Fruit fly (Drosophila melanogaster): ENCODE measurements around the gene CG33278.
"Not testable (repeated sequence)": the region's sequence is repeated elsewhere in the genome, so short reads cannot be mapped to it uniquely, and the experiment has no call there.

CG33278 gene

dm6 chr3L:7465209-7465608, 14.6 kb downstream of the CG33278 start, which contains the start of the genes CG42660, CG42661 and Tsp66A:
TSS of gene CG42660 (plus strand) at chr3L:7465509.
TSS of gene CG42661 (plus strand) at chr3L:7465509.
TSS of gene Tsp66A (plus strand) at chr3L:7465509.
- TF ChIP-seq CG8478 (optimal IDR thresholded peaks at IDR 0.05) (no peak), CTCF (optimal IDR thresholded peaks at IDR 0.05) (no peak)

dm6 chr3L:7470202-7470601, 19.5 kb downstream of the CG33278 start, which contains the start of gene CG8543:
TSS of gene CG8543 (minus strand) at chr3L:7470302.
- TF ChIP-seq CG8478 (optimal IDR thresholded peaks at IDR 0.05) (no peak), CTCF (optimal IDR thresholded peaks at IDR 0.05) (no peak)

dm6 chr3L:7471259-7471658, 20.6 kb downstream of the CG33278 start, which contains the start of gene CG8541:
TSS of gene CG8541 (plus strand) at chr3L:7471559.
- TF ChIP-seq CTCF (optimal IDR thresholded peaks at IDR 0.05) (no peak), CG8478 (optimal IDR thresholded peaks at IDR 0.05) (no peak)

dm6 chr3L:7475270-7475669, 24.6 kb downstream of the CG33278 start, which contains the start of gene CG43292:
TSS of gene CG43292 (plus strand) at chr3L:7475570.
- TF ChIP-seq CG8478 (optimal IDR thresholded peaks at IDR 0.05) (no peak), CTCF (optimal IDR thresholded peaks at IDR 0.05) (no peak)

- TF ChIP-seq CTCF (optimal IDR thresholded peaks at IDR 0.05) (no peak), CG8478 (optimal IDR thresholded peaks at IDR 0.05) (no peak)
Observed at dm6 chr3L:7485667-7486066, 35.0 kb downstream of the CG33278 start, which contains the start of gene mthl6. TSS of gene mthl6 (plus strand) at chr3L:7485967.

- TF ChIP-seq CTCF (optimal IDR thresholded peaks at IDR 0.05) (no peak), CG8478 (optimal IDR thresholded peaks at IDR 0.05) (no peak)
Observed at dm6 chr3L:7491564-7491963, 40.9 kb downstream of the CG33278 start, which contains the start of gene Cyp316a1. TSS of gene Cyp316a1 (plus strand) at chr3L:7491864.

dm6 chr3L:7496097-7496496, 45.4 kb downstream of the CG33278 start, which contains the start of gene Cyp4d8:
TSS of gene Cyp4d8 (minus strand) at chr3L:7496197.
- TF ChIP-seq CG8478 (optimal IDR thresholded peaks at IDR 0.05) (no peak), CTCF (optimal IDR thresholded peaks at IDR 0.05) (no peak)

dm6 chr3L:7498731-7499130, 48.1 kb downstream of the CG33278 start, which contains the start of gene CG8539:
TSS of gene CG8539 (minus strand) at chr3L:7498831.
- not testable (repeated sequence) for TF ChIP-seq CTCF, CG8478 (optimal IDR thresholded peaks at IDR 0.05)

Measured in S2 (cell line).